Worm (Caenorhabditis elegans) whole organism, young adult: ENCODE data around the gene dnj-13.

Source experiments
- B0035.1 ChIP-seq: sonication (generic microtip); optimal IDR thresholded peaks from 2 replicates; lab custom pipeline; 2016; ENCODE audit warnings: missing genetic modification characterization, mild to moderate bottlenecking, missing compliant biosample characterization, missing genotype, missing genetic modification reagents
- F55B11.4 ChIP-seq: sonication (generic microtip); optimal IDR thresholded peaks from 2 replicates; lab custom pipeline; 2016; ENCODE audit warnings: missing compliant biosample characterization, missing genetic modification characterization, borderline replicate concordance; ENCODE audit not compliant: insufficient read depth
- F57A8.1 ChIP-seq: fragments of 200-800 bp; sonication (Bioruptor generic); optimal IDR thresholded peaks from 2 replicates; lab custom pipeline; 2018; ENCODE audit warnings: mild to moderate bottlenecking, missing genetic modification characterization, moderate library complexity, missing compliant biosample characterization
- ZK185.1 ChIP-seq: sonication (generic microtip); optimal IDR thresholded peaks from 2 replicates; lab custom pipeline; 2016; ENCODE audit warnings: mild to moderate bottlenecking, missing genetic modification characterization, missing compliant biosample characterization; ENCODE audit not compliant: poor library complexity, severe bottlenecking
- akir-1 ChIP-seq: fragments of 200-800 bp; sonication (Bioruptor generic); optimal IDR thresholded peaks from 2 replicates; lab custom pipeline; 2018; ENCODE audit warnings: mild to moderate bottlenecking, missing genetic modification characterization, moderate library complexity, missing compliant biosample characterization
- attf-3 ChIP-seq: fragments of 200-800 bp; sonication (Bioruptor generic); conservative IDR thresholded peaks from 2 replicates; pipeline ENCODE4 v1.3.6; 2022; ENCODE audit warnings: missing genetic modification reagents, missing genetic modification characterization, missing compliant biosample characterization
- hlh-12 ChIP-seq: sonication (generic microtip); optimal IDR thresholded peaks from 2 replicates; lab custom pipeline; 2016; ENCODE audit warnings: missing genetic modification characterization, missing compliant biosample characterization
- let-526 ChIP-seq: fragments of 200-800 bp; sonication (Bioruptor generic); IDR thresholded peaks from 2 replicates; pipeline ENCODE4 v1.3.6; 2022; ENCODE audit warnings: missing genetic modification reagents, missing genetic modification characterization, missing compliant biosample characterization
- nfya-1 ChIP-seq: sonication (generic microtip); optimal IDR thresholded peaks from 2 replicates; lab custom pipeline; 2017; ENCODE audit warnings: antibody characterized with exemption, missing compliant biosample characterization, missing genetic modification characterization, borderline replicate concordance; ENCODE audit not compliant: insufficient read depth
- rpc-1 ChIP-seq, 2 experiments: fragments of 150-350 bp in 1 of 2; sonication (generic microtip) in 1 of 2; optimal IDR thresholded peaks; 2 replicates each; lab custom pipeline; 2014 to 2018; ENCODE audit warnings: missing biosample characterization in 1 of 2, missing genetic modification characterization in 1 of 2, missing genetic modification reagents in 1 of 2, missing genotype in 1 of 2
- unc-62 ChIP-seq: fragments of 150-350 bp; optimal IDR thresholded peaks from 2 replicates; lab custom pipeline; 2014; ENCODE audit warnings: missing biosample characterization, missing genetic modification reagents, missing genetic modification characterization
- ztf-28 ChIP-seq: fragments of 200-800 bp; sonication (Bioruptor generic); IDR thresholded peaks from 2 replicates; pipeline ENCODE4 v1.3.6; 2022; ENCODE audit warnings: missing genetic modification reagents, missing genetic modification characterization, missing compliant biosample characterization

DNA sequence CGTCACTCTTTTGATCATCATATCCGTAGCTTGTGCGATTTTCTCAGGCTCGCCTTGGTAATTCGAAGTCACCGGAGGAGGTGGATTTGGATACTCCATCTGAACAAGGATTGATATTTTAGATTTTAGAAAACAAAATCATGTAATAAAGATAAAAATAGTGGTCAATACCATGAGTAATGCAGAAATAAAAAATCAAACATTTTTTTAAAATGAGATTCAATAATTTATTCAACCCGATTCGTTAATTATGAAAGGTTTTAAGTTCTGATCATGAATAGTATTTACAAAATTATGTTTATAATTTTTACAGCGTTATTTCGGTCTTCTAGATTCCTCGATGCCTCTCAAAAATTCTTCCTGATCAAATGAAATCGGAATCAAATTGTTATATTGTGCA lies 11.8 kb upstream of the dnj-13 start, which contains the start of gene mdt-8:
- TF ChIP-seq ztf-28 (no peak), F57A8.1 (GFP tag; lab: Kevin White, UChicago) (no peak), rpc-1 (optimal IDR thresholded peaks at IDR 0.05; lab: Kevin White, UChicago) (no peak), rpc-1 (tag; optimal IDR thresholded peaks at IDR 0.05; lab: Kevin White, UChicago) (no peak), nfya-1 (tag; lab: Kevin White, UChicago) (no peak), attf-3 (GFP tag; lab: Robert Waterston, UW) (no peak), B0035.1 (tag; lab: Kevin White, UChicago) (no peak), akir-1 (GFP tag; lab: Kevin White, UChicago) (no peak), hlh-12 (tag; lab: Kevin White, UChicago) (no peak), unc-62 (no peak), let-526 (GFP tag; lab: Robert Waterston, UW) (no peak), F55B11.4 (no peak), ZK185.1 (tag; lab: Kevin White, UChicago) (no peak)
